Worm (Caenorhabditis elegans) whole organism, late embryonic: Measurements from ENCODE around the gene C42C1.19.

Experiments
- hlh-15 ChIP-seq: sonication (generic microtip); optimal IDR thresholded peaks from 2 replicates; lab custom pipeline; 2016; ENCODE audit warnings: missing genetic modification characterization, missing compliant biosample characterization
- mec-3 ChIP-seq: sonication (generic microtip); optimal IDR thresholded peaks from 2 replicates; lab custom pipeline; 2016; ENCODE audit warnings: borderline replicate concordance, missing genetic modification characterization, missing compliant biosample characterization
- nfya-1 ChIP-seq: sonication (generic microtip); optimal IDR thresholded peaks from 2 replicates; lab custom pipeline; 2017; ENCODE audit warnings: missing genetic modification characterization, mild to moderate bottlenecking, missing compliant biosample characterization, antibody characterized with exemption, moderate library complexity
- pha-4 ChIP-seq: fragments of 150-350 bp; optimal IDR thresholded peaks from 2 replicates; lab custom pipeline; 2018; ENCODE audit warnings: missing biosample characterization, missing genetic modification reagents, missing genetic modification characterization
- sox-4 ChIP-seq: sonication (generic microtip); optimal IDR thresholded peaks from 2 replicates; lab custom pipeline; 2017; ENCODE audit warnings: mild to moderate bottlenecking, missing genetic modification characterization, inconsistent platforms, missing compliant biosample characterization
- tbx-2 ChIP-seq: sonication (generic microtip); optimal IDR thresholded peaks from 2 replicates; lab custom pipeline; 2016; ENCODE audit warnings: missing genetic modification characterization, missing compliant biosample characterization

DNA sequence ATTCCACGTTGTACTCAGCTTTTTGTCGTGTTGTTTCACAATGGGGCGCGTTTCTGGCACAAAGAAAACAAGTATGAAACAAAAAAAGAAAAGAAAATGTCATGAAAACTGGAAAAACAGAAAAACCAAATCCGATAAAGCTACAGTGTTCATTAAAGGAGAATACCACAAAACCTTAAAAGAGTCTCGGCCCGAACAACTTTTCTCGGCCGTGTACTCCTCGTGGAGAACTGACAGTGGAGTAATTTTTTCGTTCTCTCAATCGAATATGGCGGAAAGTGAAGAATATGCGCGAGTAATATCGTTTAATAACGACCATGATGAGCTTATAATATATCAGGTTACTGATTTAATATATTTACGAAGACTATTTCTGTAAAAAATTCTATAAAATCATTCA, 4.0 kb upstream of the C42C1.19 start, which contains the start of the genes tag-335 and vkmt-1:
- TF ChIP-seq sox-4 (no peak), mec-3 (tag; lab: Kevin White, UChicago) (no peak), tbx-2 (tag; lab: Kevin White, UChicago) (no peak), pha-4 (tag; lab: Kevin White, UChicago) (no peak), nfya-1 (tag; lab: Kevin White, UChicago) (no peak), hlh-15 (tag; lab: Kevin White, UChicago) (no peak)
